Worm (Caenorhabditis elegans): ENCODE results near the gene ZK353.4.

ce11 chrIII:8371595-8372305 is 17.7 kb downstream of the ZK353.4 start, which contains the start of gene lmbr-1:
- TF ChIP-seq flt-1 (GFP tag; IDR thresholded peaks at IDR 0.05) (no peak), ceh-36 (tag; optimal IDR thresholded peaks at IDR 0.05) (no peak), ama-1 (optimal IDR thresholded peaks at IDR 0.05) (no peak), tra-4 (tag; optimal IDR thresholded peaks at IDR 0.05) (no peak), hmbx-1 (tag; optimal IDR thresholded peaks at IDR 0.05) (no peak), B0310.2 (tag; optimal IDR thresholded peaks at IDR 0.05) (no peak), F13C5.2 (tag; optimal IDR thresholded peaks at IDR 0.05) (no peak), hmg-4 (GFP tag; optimal IDR thresholded peaks at IDR 0.05) (no peak), pes-1 (GFP tag; IDR thresholded peaks at IDR 0.05) (no peak), sea-1 (GFP tag; conservative IDR thresholded peaks at IDR 0.05) (no peak)
